Worm (Caenorhabditis elegans) whole organism, L4 larva: ENCODE results near the gene unc-47.

Source experiments
- F49E8.2 ChIP-seq: sonication (generic microtip); optimal IDR thresholded peaks from 2 replicates; lab custom pipeline; 2016; ENCODE audit warnings: missing compliant biosample characterization, mild to moderate bottlenecking, missing genetic modification characterization, borderline replicate concordance
- R02D3.7 ChIP-seq: fragments of 150-350 bp; sonication (generic microtip); optimal IDR thresholded peaks from 3 replicates; lab custom pipeline; 2014; ENCODE audit warnings: missing biosample characterization, missing genetic modification characterization
- ZK337.2 ChIP-seq: fragments of 200-800 bp; sonication (Bioruptor generic); IDR thresholded peaks from 2 replicates; pipeline ENCODE4 v1.3.6; 2022; ENCODE audit warnings: missing genetic modification reagents, missing genetic modification characterization, missing compliant biosample characterization
- aha-1 ChIP-seq: fragments of 150-350 bp; peaks from one replicate; lab custom pipeline; 2014; ENCODE audit warnings: missing biosample characterization, missing genetic modification characterization
- ama-1 ChIP-seq: fragments of 150-350 bp; optimal IDR thresholded peaks from 2 replicates; lab custom pipeline; 2014; ENCODE audit warnings: inconsistent platforms, mixed read lengths
- ceh-44 ChIP-seq: fragments of 200-800 bp; sonication (Bioruptor generic); IDR thresholded peaks from 2 replicates; pipeline ENCODE4 v1.3.6; 2022; ENCODE audit warnings: missing genetic modification reagents, missing genetic modification characterization, missing compliant biosample characterization
- ces-1 ChIP-seq: fragments of 150-350 bp; sonication (generic microtip); optimal IDR thresholded peaks from 4 replicates; lab custom pipeline; 2014; ENCODE audit warnings: missing biosample characterization, missing genetic modification reagents, missing genetic modification characterization
- ctbp-1 ChIP-seq: fragments of 200-800 bp; sonication (Bioruptor generic); IDR thresholded peaks from 2 replicates; pipeline ENCODE4 v1.3.6; 2022; ENCODE audit warnings: missing genetic modification reagents, missing genetic modification characterization, missing compliant biosample characterization
- daf-12 ChIP-seq: fragments of 150-350 bp; optimal IDR thresholded peaks from 2 replicates; lab custom pipeline; 2014; ENCODE audit warnings: missing biosample characterization, missing genetic modification reagents, missing genetic modification characterization
- daf-16 ChIP-seq, 3 experiments: sonication (generic microtip); optimal IDR thresholded peaks; 2 replicates each; lab custom pipeline; 2016 to 2017; ENCODE audit warnings: missing genetic modification characterization in 3 of 3, missing genetic modification reagents in 3 of 3, mild to moderate bottlenecking in 2 of 3, missing compliant biosample characterization in 2 of 3, missing biosample characterization in 1 of 3, moderate library complexity in 1 of 3
- daf-19 ChIP-seq: fragments of 200-800 bp; sonication (Bioruptor generic); conservative IDR thresholded peaks from 2 replicates; pipeline ENCODE4 v1.3.6; 2022; ENCODE audit warnings: missing genetic modification characterization, missing compliant biosample characterization
- dmd-9 ChIP-seq: fragments of 200-800 bp; sonication (Bioruptor generic); IDR thresholded peaks from 2 replicates; pipeline ENCODE4 v1.3.6; 2022; ENCODE audit warnings: missing genetic modification reagents, missing genetic modification characterization, missing compliant biosample characterization
- dpl-1 ChIP-seq: fragments of 150-350 bp; optimal IDR thresholded peaks from 2 replicates; lab custom pipeline; 2014; ENCODE audit warnings: missing biosample characterization, missing genetic modification reagents, missing genetic modification characterization
- duxl-1 ChIP-seq: sonication (generic microtip); optimal IDR thresholded peaks from 2 replicates; lab custom pipeline; 2016; ENCODE audit warnings: mild to moderate bottlenecking, missing genetic modification characterization, moderate library complexity, missing compliant biosample characterization; ENCODE audit not compliant: poor library complexity
- egl-43 ChIP-seq: fragments of 200-800 bp; sonication (Bioruptor generic); IDR thresholded peaks from 2 replicates; pipeline ENCODE4 v1.3.6; 2022; ENCODE audit warnings: missing genetic modification reagents, missing genetic modification characterization, missing compliant biosample characterization
- hif-1 ChIP-seq, 2 experiments: sonication (generic microtip); optimal IDR thresholded peaks; 2 replicates each; lab custom pipeline; 2016 to 2017; ENCODE audit warnings: missing compliant biosample characterization in 2 of 2, missing genetic modification characterization in 2 of 2, missing genetic modification reagents in 2 of 2, missing genotype in 2 of 2, mild to moderate bottlenecking in 1 of 2
- hlh-11 ChIP-seq: fragments of 200-800 bp; sonication (Bioruptor generic); optimal IDR thresholded peaks from 2 replicates; lab custom pipeline; 2018; ENCODE audit warnings: mild to moderate bottlenecking, missing genetic modification characterization, missing compliant biosample characterization
- jun-1 ChIP-seq: fragments of 150-350 bp; optimal IDR thresholded peaks from 2 replicates; lab custom pipeline; 2014; ENCODE audit warnings: missing biosample characterization, missing genetic modification reagents, missing genetic modification characterization
- lir-3 ChIP-seq: sonication (generic microtip); optimal IDR thresholded peaks from 2 replicates; lab custom pipeline; 2016; ENCODE audit warnings: mild to moderate bottlenecking, missing genetic modification characterization, missing compliant biosample characterization
- lsy-2 ChIP-seq, 2 experiments: fragments of 150-350 bp in 1 of 2; sonication (generic microtip) in 1 of 2; optimal IDR thresholded peaks; 2 replicates each; lab custom pipeline; 2014 to 2017; ENCODE audit warnings: missing biosample characterization in 2 of 2, missing genetic modification characterization in 2 of 2
- mdt-29 ChIP-seq: fragments of 200-800 bp; sonication (Bioruptor generic); IDR thresholded peaks from 2 replicates; pipeline ENCODE4 v1.3.6; 2022; ENCODE audit warnings: missing genetic modification reagents, missing genetic modification characterization, missing compliant biosample characterization
- mxl-2 ChIP-seq: fragments of 200-800 bp; sonication (Bioruptor generic); conservative IDR thresholded peaks from 2 replicates; pipeline ENCODE4 v1.3.6; 2022; ENCODE audit warnings: missing genetic modification reagents, missing genetic modification characterization, missing compliant biosample characterization
- mxl-3 ChIP-seq: fragments of 200-800 bp; sonication (Bioruptor generic); optimal IDR thresholded peaks from 2 replicates; lab custom pipeline; 2018; ENCODE audit warnings: mild to moderate bottlenecking, missing genetic modification characterization, missing compliant biosample characterization
- nhr-28 ChIP-seq: fragments of 150-350 bp; optimal IDR thresholded peaks from 2 replicates; lab custom pipeline; 2014; ENCODE audit warnings: missing biosample characterization, missing genetic modification characterization
- nhr-76 ChIP-seq: fragments of 150-350 bp; optimal IDR thresholded peaks from 2 replicates; lab custom pipeline; 2014; ENCODE audit warnings: missing biosample characterization, missing genetic modification characterization
- pha-4 ChIP-seq, 2 experiments: fragments of 150-350 bp in 1 of 2; fragments of 200-800 bp in 1 of 2; sonication (Bioruptor generic) in 1 of 2; IDR thresholded peaks in 1 of 2; optimal IDR thresholded peaks in 1 of 2; 2 replicates each; pipeline versions ENCODE4 v1.3.6 to Lab custom; 2014 to 2022; ENCODE audit warnings: missing genetic modification characterization in 2 of 2, missing genetic modification reagents in 2 of 2, missing biosample characterization in 1 of 2, missing compliant biosample characterization in 1 of 2
- sdz-12 ChIP-seq: fragments of 200-800 bp; sonication (Bioruptor generic); optimal IDR thresholded peaks from 2 replicates; lab custom pipeline; 2018; ENCODE audit warnings: mild to moderate bottlenecking, missing genetic modification characterization, missing compliant biosample characterization
- set-16 ChIP-seq: fragments of 200-800 bp; sonication (Bioruptor generic); IDR thresholded peaks from 2 replicates; pipeline ENCODE4 v1.3.6; 2022; ENCODE audit warnings: missing genetic modification reagents, missing genetic modification characterization, missing compliant biosample characterization
- spr-1 ChIP-seq: sonication (generic microtip); optimal IDR thresholded peaks from 2 replicates; lab custom pipeline; 2016; ENCODE audit warnings: mild to moderate bottlenecking, missing genetic modification characterization, missing compliant biosample characterization
- unc-39 ChIP-seq: sonication (generic microtip); optimal IDR thresholded peaks from 2 replicates; lab custom pipeline; 2017; ENCODE audit warnings: missing biosample characterization, missing genetic modification characterization
- unc-62 ChIP-seq, 3 experiments: fragments of 150-350 bp in 1 of 3; sonication (generic microtip); optimal IDR thresholded peaks in 2 of 3; peaks in 1 of 3; 1 replicate in 1 of 3; 2 replicates in 2 of 3; lab custom pipeline; 2014 to 2017; ENCODE audit warnings: missing biosample characterization in 3 of 3, missing genetic modification characterization in 3 of 3, missing genetic modification reagents in 3 of 3, missing genotype in 1 of 3
- zip-11 ChIP-seq: fragments of 200-800 bp; sonication (Bioruptor generic); IDR thresholded peaks from 2 replicates; pipeline ENCODE4 v1.3.6; 2022; ENCODE audit warnings: missing genetic modification characterization, missing compliant biosample characterization

Gene unc-47

ce11 chrIII:10181868-10182267 is 4.2 kb downstream of the unc-47 start:
- no peak for TF ChIP-seq daf-12
- no peak for TF ChIP-seq set-16
- peak in 1 of 2 experiments; percentile 90 for TF ChIP-seq unc-62 (GFP tag; optimal IDR thresholded peaks at IDR 0.05 in 1 of 2; lab: Kevin White, UChicago)
- TF ChIP-seq unc-62 (tag; optimal IDR thresholded peaks at IDR 0.05; lab: Kevin White, UChicago) = no peak

ce11 chrIII:10179444-10179843 is 6.6 kb downstream of the unc-47 start:
- TF ChIP-seq unc-62 (GFP tag; optimal IDR thresholded peaks at IDR 0.05 in 1 of 2; lab: Kevin White, UChicago) = peak in 1 of 2 experiments; percentile 97
- no peak for TF ChIP-seq unc-62 (tag; optimal IDR thresholded peaks at IDR 0.05; lab: Kevin White, UChicago)
- TF ChIP-seq zip-11 (GFP tag; lab: Robert Waterston, UW) = no peak
- TF ChIP-seq mdt-29 (GFP tag; lab: Robert Waterston, UW) = no peak
- TF ChIP-seq ctbp-1 (GFP tag; lab: Robert Waterston, UW) = no peak
- TF ChIP-seq duxl-1 (tag; lab: Kevin White, UChicago) = no peak

ce11 chrIII:10178552-10178951 is 7.5 kb downstream of the unc-47 start:
- TF ChIP-seq lsy-2 (tag; optimal IDR thresholded peaks at IDR 0.05; lab: Kevin White, UChicago) = no peak
- TF ChIP-seq aha-1 = peak; percentile 95
- TF ChIP-seq unc-62 (GFP tag; optimal IDR thresholded peaks at IDR 0.05 in 1 of 2; lab: Kevin White, UChicago) = peak in 1 of 2 experiments; percentile 19
- no peak for TF ChIP-seq unc-62 (tag; optimal IDR thresholded peaks at IDR 0.05; lab: Kevin White, UChicago)

- no peak for TF ChIP-seq egl-43 (GFP tag; lab: Robert Waterston, UW)
- no peak for TF ChIP-seq jun-1 (tag; lab: Kevin White, UChicago)
- TF ChIP-seq unc-62 (GFP tag; optimal IDR thresholded peaks at IDR 0.05 in 1 of 2; lab: Kevin White, UChicago) = peak in 1 of 2 experiments; percentile 99
- no peak for TF ChIP-seq unc-62 (tag; optimal IDR thresholded peaks at IDR 0.05; lab: Kevin White, UChicago)
Observed at ce11 chrIII:10178023-10178422, 8.0 kb downstream of the unc-47 start.

ce11 chrIII:10170265-10170664 is 15.8 kb downstream of the unc-47 start:
- TF ChIP-seq ces-1 = no peak
- no peak for TF ChIP-seq daf-16 (GFP tag; optimal IDR thresholded peaks at IDR 0.05; lab: Kevin White, UChicago)
- no peak for TF ChIP-seq daf-16 (tag; optimal IDR thresholded peaks at IDR 0.05; lab: Kevin White, UChicago)
- TF ChIP-seq hif-1 (tag; optimal IDR thresholded peaks at IDR 0.05; lab: Kevin White, UChicago) = no peak
- peak; percentile 58 for TF ChIP-seq mxl-3 (GFP tag; lab: Kevin White, UChicago)
- TF ChIP-seq ZK337.2 = 0 out of 2 replicates have a peak, but pooled peaks have one; percentile 34
- peak; percentile 38 for TF ChIP-seq nhr-28
- no peak for TF ChIP-seq R02D3.7

- peak in 1 of 2 experiments; percentile 38 for TF ChIP-seq unc-62 (GFP tag; optimal IDR thresholded peaks at IDR 0.05 in 1 of 2; lab: Kevin White, UChicago)
- no peak for TF ChIP-seq unc-62 (tag; optimal IDR thresholded peaks at IDR 0.05; lab: Kevin White, UChicago)
- TF ChIP-seq pha-4 (GFP tag; IDR thresholded peaks at IDR 0.05; lab: Robert Waterston, UW) = no peak
- TF ChIP-seq pha-4 (tag; optimal IDR thresholded peaks at IDR 0.05; lab: Kevin White, UChicago) = no peak
- TF ChIP-seq, all 104 proteins: peak for 1
Observed at ce11 chrIII:10160385-10160784, 25.7 kb downstream of the unc-47 start, which contains the start of the genes K08E5.5 and mua-3. TSS of gene K08E5.5 (minus strand) at chrIII:10160485. TSS of gene mua-3 (plus strand) at chrIII:10160697.

ce11 chrIII:10156269-10156668 is 29.8 kb downstream of the unc-47 start:
- TF ChIP-seq aha-1 (peak; percentile 90), lir-3 (tag; lab: Kevin White, UChicago) (no peak), unc-62 (GFP tag; optimal IDR thresholded peaks at IDR 0.05 in 1 of 2; lab: Kevin White, UChicago) (peak in 1 of 2 experiments; percentile 83), unc-62 (tag; optimal IDR thresholded peaks at IDR 0.05; lab: Kevin White, UChicago) (no peak), sdz-12 (GFP tag; lab: Kevin White, UChicago) (no peak)

- TF ChIP-seq spr-1 (tag; lab: Kevin White, UChicago) (no peak), hlh-11 (tag; lab: Kevin White, UChicago) (no peak), daf-16 (GFP tag; optimal IDR thresholded peaks at IDR 0.05; lab: Kevin White, UChicago) (peak in 1 of 2 experiments; percentile 21), daf-16 (tag; optimal IDR thresholded peaks at IDR 0.05; lab: Kevin White, UChicago) (no peak), ceh-44 (GFP tag; lab: Robert Waterston, UW) (no peak), dpl-1 (GFP tag; lab: Kevin White, UChicago) (no peak), duxl-1 (tag; lab: Kevin White, UChicago) (no peak), F49E8.2 (no peak), dmd-9 (GFP tag; lab: Robert Waterston, UW) (no peak), daf-19 (no peak), egl-43 (GFP tag; lab: Robert Waterston, UW) (no peak), pha-4 (GFP tag; IDR thresholded peaks at IDR 0.05; lab: Robert Waterston, UW) (no peak), pha-4 (tag; optimal IDR thresholded peaks at IDR 0.05; lab: Kevin White, UChicago) (peak; percentile 2), unc-39 (tag; lab: Kevin White, UChicago) (no peak), mxl-2 (GFP tag; lab: Robert Waterston, UW) (no peak), ama-1 (no peak), nhr-76 (tag; lab: Kevin White, UChicago) (no peak), lsy-2 (tag; optimal IDR thresholded peaks at IDR 0.05; lab: Kevin White, UChicago) (peak in 1 of 2 experiments; percentile 0)
Observed at ce11 chrIII:10154993-10155392, 31.1 kb downstream of the unc-47 start.
